Worm (Caenorhabditis elegans) whole organism, dauer: ENCODE results near the gene C42D4.18.

ENCODE experiments used
- unc-62 ChIP-seq: sonication (generic microtip); optimal IDR thresholded peaks from 2 replicates; lab custom pipeline; 2017; ENCODE audit warnings: missing biosample characterization, missing genetic modification reagents, missing genetic modification characterization

C42D4.18 gene

DNA sequence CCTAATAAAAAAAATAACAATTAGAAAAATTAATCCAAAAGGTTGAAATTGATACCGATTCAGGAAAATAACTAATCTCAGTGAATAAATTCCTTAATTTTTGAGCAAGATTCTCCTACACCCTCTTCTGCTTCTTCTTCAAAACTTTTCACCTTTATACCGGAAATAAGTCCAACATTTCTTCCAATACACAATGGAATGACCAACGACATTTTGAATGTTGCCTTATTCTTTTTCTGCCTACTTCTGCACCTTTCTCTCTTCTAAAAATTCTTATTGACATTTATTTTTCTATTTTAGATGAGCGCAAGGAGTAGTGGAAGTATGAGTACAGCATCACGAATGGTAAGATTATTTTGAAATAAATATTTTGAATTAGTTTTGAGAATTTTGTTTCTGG lies 30.3 kb downstream of the C42D4.18 start, which contains the start of gene unc-8:
unc-8 (plus strand) TSS at position 301 of the 400 bp plus-strand sequence.
- TF ChIP-seq unc-62 (GFP tag; lab: Kevin White, UChicago): no peak

DNA sequence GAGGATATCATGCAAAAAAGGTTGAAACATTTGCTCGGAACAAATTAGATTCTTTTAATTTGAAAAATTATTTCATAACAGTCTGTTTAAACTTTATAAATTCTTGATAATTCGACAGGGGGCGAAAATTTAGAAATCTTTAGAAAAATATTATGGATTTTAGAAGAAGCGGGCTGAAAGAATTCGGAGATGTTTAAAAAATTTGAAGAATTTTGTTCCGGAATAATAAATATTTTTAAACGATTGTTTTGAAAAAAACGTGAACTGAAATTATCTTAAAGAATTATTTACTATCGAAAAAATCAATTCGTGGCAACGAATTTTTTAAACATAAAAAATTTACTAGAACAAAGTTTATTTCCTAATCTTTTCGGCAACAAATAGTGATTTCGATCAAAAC lies 37.1 kb downstream of the C42D4.18 start, which contains the start of gene R13A1.3:
R13A1.3 (plus strand) TSS at position 301 of the 400 bp plus-strand sequence.
- TF ChIP-seq unc-62 (GFP tag; lab: Kevin White, UChicago): no peak

DNA sequence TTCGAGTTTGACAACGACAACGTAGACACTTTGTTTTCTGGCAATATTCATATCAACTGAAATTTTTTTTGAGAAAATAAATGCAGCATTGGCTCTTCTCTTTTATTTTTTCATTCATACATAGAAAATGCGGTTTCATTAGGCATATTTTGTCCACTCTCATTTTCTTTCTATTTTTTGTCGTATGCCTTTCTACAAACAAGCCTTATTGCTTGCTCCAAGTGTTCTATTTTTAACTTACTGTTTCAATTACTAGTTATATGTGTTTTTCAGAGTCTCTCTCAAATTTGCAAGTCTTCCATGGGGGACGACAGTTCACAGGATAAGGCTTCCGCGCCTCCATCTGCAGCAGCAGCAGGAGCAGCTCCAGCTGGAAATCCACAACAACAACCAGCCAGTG lies 39.4 kb downstream of the C42D4.18 start, which contains the start of gene kcc-1:
kcc-1 (plus strand) TSS at position 301 of the 400 bp plus-strand sequence.
- no peak for TF ChIP-seq unc-62 (GFP tag; lab: Kevin White, UChicago)

DNA sequence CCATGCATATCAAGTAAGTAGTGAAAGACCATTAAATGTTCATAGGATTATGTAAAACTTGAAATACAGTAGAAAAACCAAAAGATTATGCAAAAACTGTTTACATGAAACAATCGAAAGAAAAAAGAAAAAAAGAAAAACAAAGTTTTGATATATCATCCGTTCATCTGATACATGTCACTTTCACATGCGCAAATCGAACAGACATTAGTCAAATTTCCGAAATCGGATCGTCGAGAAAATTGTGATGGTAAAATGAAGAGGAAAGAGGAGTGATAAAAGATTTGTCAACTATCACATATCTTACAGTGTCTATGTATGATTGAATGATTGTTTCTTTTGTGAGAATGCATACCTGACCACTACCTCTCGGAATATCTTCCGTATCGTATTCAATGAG lies 42.4 kb downstream of the C42D4.18 start:
- no peak for TF ChIP-seq unc-62 (GFP tag; lab: Kevin White, UChicago)

DNA sequence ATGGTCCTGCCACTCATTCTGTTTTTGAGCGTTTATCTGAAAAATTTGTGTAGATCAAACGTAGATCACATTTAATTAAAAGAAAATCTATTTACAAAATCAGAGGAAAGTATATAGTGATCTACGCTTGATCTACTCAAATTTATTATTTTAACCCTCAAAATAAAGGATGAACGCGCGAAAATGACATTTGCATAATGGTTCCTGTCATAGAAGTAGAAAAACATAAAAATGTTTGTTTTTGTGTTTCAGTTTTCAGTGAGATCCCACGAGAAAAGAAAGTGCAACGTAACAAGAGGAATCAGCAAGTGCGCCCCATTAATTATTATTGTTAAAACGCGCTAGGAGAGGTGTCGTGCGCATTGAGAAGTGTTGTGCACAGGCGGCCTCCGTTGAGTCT lies 44.7 kb downstream of the C42D4.18 start:
- TF ChIP-seq unc-62 (GFP tag; lab: Kevin White, UChicago): no peak

DNA sequence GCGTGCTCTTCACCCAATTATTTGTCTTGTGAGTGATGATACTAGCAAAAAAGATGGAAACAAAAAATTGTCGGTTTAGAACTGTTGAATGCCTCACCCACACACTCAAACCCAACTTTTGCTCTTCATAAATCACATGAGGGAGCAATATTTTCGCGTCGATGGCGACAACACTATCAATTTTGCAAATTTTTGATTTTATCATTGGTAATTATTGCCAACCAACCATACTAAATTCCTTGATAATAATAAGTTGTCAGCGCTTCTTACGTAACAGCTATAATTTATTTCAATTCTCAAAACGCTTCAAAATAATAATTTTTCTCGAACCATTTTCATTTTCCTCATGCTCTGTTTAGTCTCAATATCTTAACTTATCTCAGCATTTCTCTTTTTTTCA lies 46.2 kb downstream of the C42D4.18 start:
- TF ChIP-seq unc-62 (GFP tag; lab: Kevin White, UChicago): no peak

DNA sequence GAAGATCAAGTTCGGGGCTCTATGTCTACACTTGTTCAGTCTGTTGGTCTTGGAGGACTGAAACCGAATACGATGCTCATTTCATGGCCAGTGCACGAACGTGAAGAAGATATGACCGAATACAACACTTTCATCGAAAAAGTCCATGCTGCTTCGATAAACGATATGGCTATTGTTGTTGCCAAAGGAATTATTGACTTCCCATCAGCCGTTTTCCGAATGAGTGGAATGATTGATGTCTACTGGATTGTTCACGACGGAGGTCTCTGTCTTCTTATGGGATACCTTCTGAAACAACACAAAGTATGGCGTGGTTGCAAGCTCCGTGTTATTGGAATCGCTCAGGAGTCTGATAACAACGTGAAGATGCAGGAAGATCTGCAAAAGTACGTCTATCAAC lies 49.6 kb downstream of the C42D4.18 start:
- no peak for TF ChIP-seq unc-62 (GFP tag; lab: Kevin White, UChicago)
